Fruit fly (Drosophila melanogaster): Measurements from ENCODE around the gene CG4956.

Gene CG4956

DNA sequence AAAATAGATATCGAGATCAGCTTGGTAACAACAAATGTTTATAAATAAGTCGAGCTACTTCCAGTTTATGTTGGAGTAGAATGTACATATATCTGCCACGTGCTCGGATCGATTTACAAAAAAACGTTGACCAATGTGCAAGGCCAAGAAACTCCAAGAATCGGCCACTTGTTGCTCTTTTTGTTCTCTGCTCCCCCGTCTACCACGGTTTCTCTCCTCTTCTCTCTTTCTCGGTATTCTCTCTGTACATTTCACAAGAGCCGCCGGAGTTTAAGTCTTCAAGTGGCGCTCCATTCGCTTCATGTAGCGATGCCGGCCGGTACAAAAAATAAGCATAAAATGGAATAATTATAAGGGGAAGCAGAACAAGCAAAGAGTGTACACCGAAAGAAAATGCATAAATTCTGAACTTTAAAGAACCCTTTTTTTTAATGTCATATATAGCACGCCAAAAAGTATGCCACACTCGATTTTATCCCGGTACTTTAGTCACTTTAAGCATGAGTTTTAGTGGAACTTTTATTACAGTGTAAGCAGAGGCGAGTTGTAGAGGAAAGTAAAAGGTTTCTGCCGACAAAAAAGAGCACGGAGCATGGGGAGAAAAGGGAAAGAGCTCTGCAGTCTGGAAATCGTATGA, 40.3 kb downstream of the CG4956 start (continued):
- TF ChIP-seq Met (GFP tag; optimal IDR thresholded peaks at IDR 0.05) (peak; percentile 99), OdsH (GFP tag; optimal IDR thresholded peaks at IDR 0.05) (peak; percentile 99), dsx (GFP tag; optimal IDR thresholded peaks at IDR 0.05; ENCODE audit: poor library complexity, severe bottlenecking) (peak; percentile 98), CG10669 (GFP tag; optimal IDR thresholded peaks at IDR 0.05) (peak; percentile 99), Hr4 (GFP tag; optimal IDR thresholded peaks at IDR 0.05) (peak; percentile 97), CG4318 (GFP tag; optimal IDR thresholded peaks at IDR 0.05) (peak; percentile 96), CG6792 (GFP tag; optimal IDR thresholded peaks at IDR 0.05) (peak; percentile 99), CG1621 (tag; optimal IDR thresholded peaks at IDR 0.05) (peak; percentile 99), Ets21C (GFP tag; optimal IDR thresholded peaks at IDR 0.05) (peak; percentile 98), Hr39 (GFP tag; optimal IDR thresholded peaks at IDR 0.05) (peak; percentile 99), CG31627 (GFP tag; optimal IDR thresholded peaks at IDR 0.05) (peak; percentile 99), Hr38 (GFP tag; optimal IDR thresholded peaks at IDR 0.05) (peak; percentile 46), CG8632 (GFP tag; optimal IDR thresholded peaks at IDR 0.05) (peak; percentile 99), Sox102F (GFP tag; optimal IDR thresholded peaks at IDR 0.05) (peak; percentile 99), CG11762 (GFP tag; optimal IDR thresholded peaks at IDR 0.05; ENCODE audit: insufficient read depth) (peak; percentile 99), topi (GFP tag; optimal IDR thresholded peaks at IDR 0.05) (peak; percentile 99), CG8319 (GFP tag; optimal IDR thresholded peaks at IDR 0.05) (peak; percentile 99), fd85E (GFP tag; optimal IDR thresholded peaks at IDR 0.05) (peak; percentile 97), fkh (GFP tag; optimal IDR thresholded peaks at IDR 0.05) (peak; percentile 49), CG7368 (GFP tag; optimal IDR thresholded peaks at IDR 0.05) (peak; percentile 99)

DNA sequence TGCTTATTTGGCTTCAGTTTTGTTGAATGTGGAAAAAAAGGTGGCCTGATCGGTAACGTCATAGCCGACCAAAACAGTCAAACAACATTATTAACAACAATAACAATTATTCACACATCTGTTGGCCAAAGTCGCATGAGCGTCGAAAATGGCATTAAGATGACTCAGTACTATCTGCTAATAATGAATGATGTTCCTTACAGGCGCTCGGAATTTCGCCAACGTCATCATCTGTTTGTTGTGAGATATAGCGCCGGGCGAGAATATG, 42.4 kb downstream of the CG4956 start:
- TF ChIP-seq achi (GFP tag; optimal IDR thresholded peaks at IDR 0.05) = no peak
- TF ChIP-seq CG7368 (GFP tag; optimal IDR thresholded peaks at IDR 0.05) = no peak
- TF ChIP-seq CG16779 (tag; optimal IDR thresholded peaks at IDR 0.05) = no peak
- no peak for TF ChIP-seq svp (GFP tag)
- no peak for TF ChIP-seq CG8632 (GFP tag; optimal IDR thresholded peaks at IDR 0.05)
- no peak for TF ChIP-seq Blimp-1 (GFP tag; optimal IDR thresholded peaks at IDR 0.05)
- no peak for TF ChIP-seq Gug (GFP tag; IDR thresholded peaks at IDR 0.05)
- no peak for TF ChIP-seq topi (GFP tag; optimal IDR thresholded peaks at IDR 0.05)
- TF ChIP-seq CG11902 (GFP tag; optimal IDR thresholded peaks at IDR 0.05) = no peak
- TF ChIP-seq Sox14 (GFP tag; optimal IDR thresholded peaks at IDR 0.05) = no peak

DNA sequence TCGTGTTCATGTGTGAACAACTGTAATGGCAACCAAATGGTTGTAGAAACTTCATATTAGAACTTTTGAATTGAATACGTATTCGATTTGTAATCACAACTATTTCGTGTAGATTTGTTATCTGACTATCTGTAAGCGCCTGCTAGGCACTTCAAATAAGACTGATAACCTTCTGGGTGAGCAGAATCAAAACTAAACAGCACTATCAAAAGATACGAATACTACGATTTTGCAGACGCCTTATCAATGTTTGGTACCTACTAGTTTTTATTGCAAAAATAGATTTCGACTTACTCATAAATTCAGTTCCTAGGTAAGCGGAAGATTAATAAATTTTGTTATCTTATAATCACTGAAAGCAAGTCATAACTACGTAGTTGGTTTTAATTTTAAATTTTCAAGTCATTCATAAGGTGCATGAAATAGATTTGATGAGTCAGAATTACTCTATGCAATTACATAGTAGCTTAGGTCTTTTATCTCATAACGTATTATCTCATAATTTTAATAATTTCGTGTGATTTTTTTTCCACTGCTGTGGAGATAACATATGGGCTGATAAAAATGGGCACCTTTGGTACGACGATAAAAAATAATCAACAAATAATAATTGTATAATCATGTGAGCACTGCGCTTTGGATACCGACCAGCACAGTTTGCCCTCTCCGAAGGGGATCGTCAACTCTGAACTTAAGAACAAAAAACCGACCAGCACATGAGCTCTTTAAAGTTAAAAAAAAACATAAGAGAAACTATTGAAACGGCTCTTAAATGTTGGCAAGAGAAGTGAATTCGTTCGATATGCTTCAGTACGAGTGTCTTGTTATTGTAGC, 42.9 kb downstream of the CG4956 start:
- TF ChIP-seq svp (GFP tag) (no peak), Sox102F (GFP tag; optimal IDR thresholded peaks at IDR 0.05) (no peak), CG4318 (GFP tag; optimal IDR thresholded peaks at IDR 0.05) (no peak), vri (GFP tag; optimal IDR thresholded peaks at IDR 0.05) (peak; percentile 59)

All from whole organism, prepupa.